Worm (Caenorhabditis elegans) whole organism, mixed stage, embryonic: ENCODE results near the gene ogdh-1.
A peak's percentile ranks its signal among the peaks of the same experiment; 100 is the strongest.

Source experiments
- M03D4.4 ChIP-seq: sonication (generic microtip); optimal IDR thresholded peaks from 2 replicates; lab custom pipeline; 2017; ENCODE audit warnings: mild to moderate bottlenecking, missing genetic modification characterization, missing compliant biosample characterization
- bed-3 ChIP-seq: fragments of 200-800 bp; sonication (Bioruptor generic); optimal IDR thresholded peaks from 3 replicates; lab custom pipeline; 2018; ENCODE audit warnings: mild to moderate bottlenecking, missing genetic modification characterization, moderate library complexity, missing compliant biosample characterization
- blmp-1 ChIP-seq: fragments of 150-350 bp; optimal IDR thresholded peaks from 2 replicates; lab custom pipeline; 2014; ENCODE audit warnings: missing biosample characterization, missing genetic modification characterization
- ceh-39 ChIP-seq: fragments of 150-350 bp; optimal IDR thresholded peaks from 2 replicates; lab custom pipeline; 2014; ENCODE audit warnings: missing biosample characterization, missing genetic modification characterization
- ceh-43 ChIP-seq: fragments of 200-800 bp; sonication (Bioruptor generic); optimal IDR thresholded peaks from 2 replicates; lab custom pipeline; 2018; ENCODE audit warnings: mild to moderate bottlenecking, missing genetic modification characterization, moderate library complexity, missing compliant biosample characterization
- ceh-83 ChIP-seq: fragments of 200-800 bp; sonication (Bioruptor generic); optimal IDR thresholded peaks from 2 replicates; lab custom pipeline; 2018; ENCODE audit warnings: mild to moderate bottlenecking, missing genetic modification characterization, missing compliant biosample characterization
- ces-1 ChIP-seq: fragments of 150-350 bp; optimal IDR thresholded peaks from 2 replicates; lab custom pipeline; 2014; ENCODE audit warnings: missing biosample characterization, missing genetic modification reagents, missing genetic modification characterization
- cnd-1 ChIP-seq: fragments of 200-800 bp; sonication (Bioruptor generic); optimal IDR thresholded peaks from 2 replicates; lab custom pipeline; 2018; ENCODE audit warnings: mild to moderate bottlenecking, missing genetic modification characterization, missing compliant biosample characterization
- drap-1 ChIP-seq: fragments of 200-800 bp; sonication (Bioruptor generic); optimal IDR thresholded peaks from 3 replicates; lab custom pipeline; 2018; ENCODE audit warnings: mild to moderate bottlenecking, missing genetic modification characterization, missing compliant biosample characterization
- elt-1 ChIP-seq: sonication (generic microtip); optimal IDR thresholded peaks from 2 replicates; lab custom pipeline; 2017; ENCODE audit warnings: missing genetic modification characterization, mild to moderate bottlenecking, missing compliant biosample characterization, antibody characterized with exemption, moderate library complexity, borderline replicate concordance; ENCODE audit not compliant: insufficient read depth
- elt-3 ChIP-seq: fragments of 150-350 bp; optimal IDR thresholded peaks from 2 replicates; lab custom pipeline; 2014; ENCODE audit warnings: missing biosample characterization, missing genetic modification characterization
- flh-1 ChIP-seq: fragments of 200-800 bp; sonication (Bioruptor generic); optimal IDR thresholded peaks from 2 replicates; lab custom pipeline; 2018; ENCODE audit warnings: mild to moderate bottlenecking, missing genetic modification characterization, moderate library complexity, missing compliant biosample characterization
- ham-2 ChIP-seq: fragments of 200-800 bp; sonication (Bioruptor generic); optimal IDR thresholded peaks from 2 replicates; lab custom pipeline; 2018; ENCODE audit warnings: mild to moderate bottlenecking, missing genetic modification characterization, missing compliant biosample characterization
- hlh-1 ChIP-seq: fragments of 150-350 bp; optimal IDR thresholded peaks from 2 replicates; lab custom pipeline; 2014; ENCODE audit warnings: missing biosample characterization, missing genetic modification reagents, missing genetic modification characterization
- lin-13 ChIP-seq: fragments of 150-350 bp; optimal IDR thresholded peaks from 2 replicates; lab custom pipeline; 2014; ENCODE audit warnings: missing biosample characterization, missing genetic modification characterization
- lin-32 ChIP-seq: fragments of 200-800 bp; sonication (Bioruptor generic); optimal IDR thresholded peaks from 2 replicates; lab custom pipeline; 2018; ENCODE audit warnings: mild to moderate bottlenecking, missing genetic modification characterization, missing compliant biosample characterization
- lsy-2 ChIP-seq: fragments of 150-350 bp; optimal IDR thresholded peaks from 2 replicates; lab custom pipeline; 2014; ENCODE audit warnings: missing biosample characterization, missing genetic modification characterization
- mab-5 ChIP-seq: fragments of 150-350 bp; optimal IDR thresholded peaks from 2 replicates; lab custom pipeline; 2014; ENCODE audit warnings: missing biosample characterization, missing genetic modification characterization
- mep-1 ChIP-seq: fragments of 150-350 bp; optimal IDR thresholded peaks from 2 replicates; lab custom pipeline; 2017; ENCODE audit warnings: missing biosample characterization, missing genetic modification reagents, missing genetic modification characterization, inconsistent platforms
- mls-2 ChIP-seq: sonication (generic microtip); optimal IDR thresholded peaks from 2 replicates; lab custom pipeline; 2016; ENCODE audit warnings: mild to moderate bottlenecking, missing genetic modification characterization, moderate library complexity, missing compliant biosample characterization
- nhr-12 ChIP-seq: fragments of 150-350 bp; optimal IDR thresholded peaks from 2 replicates; lab custom pipeline; 2014; ENCODE audit warnings: missing biosample characterization, missing genetic modification characterization
- nhr-2 ChIP-seq: fragments of 150-350 bp; optimal IDR thresholded peaks from 2 replicates; lab custom pipeline; 2014; ENCODE audit warnings: missing biosample characterization, missing genetic modification characterization
- nhr-237 ChIP-seq: fragments of 150-350 bp; optimal IDR thresholded peaks from 2 replicates; lab custom pipeline; 2014; ENCODE audit warnings: missing biosample characterization, missing genetic modification characterization
- nhr-76 ChIP-seq: sonication (generic microtip); optimal IDR thresholded peaks from 2 replicates; lab custom pipeline; 2017; ENCODE audit warnings: missing biosample characterization, missing genetic modification characterization
- pha-4 ChIP-seq: fragments of 150-350 bp; optimal IDR thresholded peaks from 2 replicates; lab custom pipeline; 2018; ENCODE audit warnings: missing biosample characterization, missing genetic modification reagents, missing genetic modification characterization
- sem-2 ChIP-seq: fragments of 200-800 bp; sonication (Bioruptor generic); optimal IDR thresholded peaks from 2 replicates; lab custom pipeline; 2018; ENCODE audit warnings: mild to moderate bottlenecking, missing genetic modification characterization, missing compliant biosample characterization
- snpc-4 ChIP-seq: fragments of 150-350 bp; optimal IDR thresholded peaks from 2 replicates; lab custom pipeline; 2014; ENCODE audit warnings: missing biosample characterization, missing genetic modification characterization
- sptf-1 ChIP-seq: sonication (generic microtip); optimal IDR thresholded peaks from 2 replicates; lab custom pipeline; 2017; ENCODE audit warnings: mild to moderate bottlenecking, missing genetic modification characterization, moderate library complexity, missing compliant biosample characterization
- unc-120 ChIP-seq: sonication (generic microtip); optimal IDR thresholded peaks from 2 replicates; lab custom pipeline; 2017; ENCODE audit warnings: missing genetic modification characterization, missing compliant biosample characterization; ENCODE audit not compliant: poor library complexity, severe bottlenecking
- unc-39 ChIP-seq: fragments of 150-350 bp; optimal IDR thresholded peaks from 2 replicates; lab custom pipeline; 2014; ENCODE audit warnings: missing biosample characterization, missing genetic modification characterization
- zip-8 ChIP-seq: fragments of 150-350 bp; optimal IDR thresholded peaks from 2 replicates; lab custom pipeline; 2014; ENCODE audit warnings: missing biosample characterization, missing genetic modification characterization

Gene ogdh-1

DNA sequence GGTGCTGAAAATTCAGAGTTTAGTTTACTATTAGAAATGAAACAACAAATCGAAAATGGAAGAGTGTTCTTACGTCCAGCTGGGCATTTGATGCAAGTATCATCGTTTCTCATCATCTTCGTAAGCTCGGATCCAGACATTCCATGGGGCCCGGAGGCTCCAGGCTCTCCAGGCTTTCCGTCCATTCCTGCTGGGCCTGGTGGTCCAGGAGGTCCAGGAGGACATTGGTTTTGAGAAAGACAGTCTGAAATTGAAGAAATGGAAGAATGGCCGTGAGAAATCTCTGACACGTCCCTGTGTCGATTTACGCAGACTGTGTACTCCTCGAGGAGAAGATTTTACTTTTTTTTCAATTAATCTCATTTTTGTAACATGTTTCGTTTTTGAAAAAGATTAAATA lies 47.4 kb downstream of the ogdh-1 start:
- no peak for TF ChIP-seq mls-2 (tag; lab: Kevin White, UChicago)
- TF ChIP-seq, all 35 proteins: peak for 0

DNA sequence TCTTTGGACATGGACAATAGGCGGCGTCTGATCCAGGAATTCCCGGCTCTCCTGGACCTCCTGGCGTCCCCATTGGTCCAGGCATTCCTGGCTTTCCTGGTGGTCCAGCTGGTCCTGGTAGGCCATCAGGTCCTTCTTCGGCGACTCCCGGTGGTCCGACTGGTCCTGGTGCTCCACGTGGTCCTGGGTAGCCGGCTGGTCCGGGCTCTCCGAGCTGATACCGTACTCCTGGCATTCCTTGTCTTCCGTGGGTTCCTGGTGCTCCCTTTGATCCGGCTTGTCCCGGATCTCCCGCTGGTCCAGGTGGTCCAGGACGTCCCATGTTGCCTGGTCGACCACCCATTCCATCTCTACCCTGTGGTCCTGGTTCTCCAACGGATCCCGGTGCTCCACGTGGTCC lies 47.8 kb downstream of the ogdh-1 start:
- TF ChIP-seq flh-1 (no peak), snpc-4 (tag; lab: Kevin White, UChicago) (no peak), bed-3 (GFP tag; lab: Kevin White, UChicago) (no peak), lin-32 (GFP tag; lab: Kevin White, UChicago) (no peak), mep-1 (no peak), elt-3 (no peak), ceh-43 (GFP tag; lab: Kevin White, UChicago) (no peak), lsy-2 (tag; lab: Kevin White, UChicago) (no peak), unc-39 (tag; lab: Kevin White, UChicago) (no peak), drap-1 (no peak), nhr-12 (no peak)

DNA sequence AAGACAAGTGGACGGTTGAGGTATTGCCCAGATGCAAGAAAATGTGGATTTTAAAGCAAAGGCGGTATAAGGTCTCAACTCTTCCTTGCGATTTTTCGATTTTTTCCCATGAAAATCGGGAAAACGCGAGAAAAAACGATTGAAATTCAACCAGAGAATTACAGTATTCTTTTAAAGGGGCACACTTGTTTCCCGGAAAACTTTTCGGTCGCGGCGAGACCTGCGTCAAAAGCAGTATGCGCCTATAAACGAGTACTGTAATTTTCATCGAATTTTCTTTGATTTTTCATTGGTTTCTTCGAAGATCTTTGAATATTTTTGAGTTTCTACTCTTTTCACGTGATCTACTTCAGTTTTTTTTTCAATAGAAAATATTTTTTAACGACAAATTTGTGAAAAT lies 50.1 kb downstream of the ogdh-1 start:
- TF ChIP-seq mep-1: no peak
- TF ChIP-seq zip-8 (tag; lab: Kevin White, UChicago): no peak
- no peak for TF ChIP-seq ceh-43 (GFP tag; lab: Kevin White, UChicago)
- no peak for TF ChIP-seq lsy-2 (tag; lab: Kevin White, UChicago)
- no peak for TF ChIP-seq nhr-2 (tag; lab: Kevin White, UChicago)
- TF ChIP-seq bed-3 (GFP tag; lab: Kevin White, UChicago): no peak
- TF ChIP-seq pha-4 (tag; lab: Kevin White, UChicago): no peak
- TF ChIP-seq ham-2 (GFP tag; lab: Kevin White, UChicago): no peak
- no peak for TF ChIP-seq M03D4.4 (tag; lab: Kevin White, UChicago)
- TF ChIP-seq mls-2 (tag; lab: Kevin White, UChicago): no peak
- no peak for TF ChIP-seq elt-3
- TF ChIP-seq nhr-76: no peak
- TF ChIP-seq lin-32 (GFP tag; lab: Kevin White, UChicago): no peak
- no peak for TF ChIP-seq blmp-1 (tag; lab: Kevin White, UChicago)
- TF ChIP-seq mab-5 (tag; lab: Kevin White, UChicago): no peak
- TF ChIP-seq sem-2 (GFP tag; lab: Kevin White, UChicago): no peak
- no peak for TF ChIP-seq ceh-83 (GFP tag; lab: Kevin White, UChicago)
- TF ChIP-seq ces-1 (GFP tag; lab: Kevin White, UChicago): no peak

DNA sequence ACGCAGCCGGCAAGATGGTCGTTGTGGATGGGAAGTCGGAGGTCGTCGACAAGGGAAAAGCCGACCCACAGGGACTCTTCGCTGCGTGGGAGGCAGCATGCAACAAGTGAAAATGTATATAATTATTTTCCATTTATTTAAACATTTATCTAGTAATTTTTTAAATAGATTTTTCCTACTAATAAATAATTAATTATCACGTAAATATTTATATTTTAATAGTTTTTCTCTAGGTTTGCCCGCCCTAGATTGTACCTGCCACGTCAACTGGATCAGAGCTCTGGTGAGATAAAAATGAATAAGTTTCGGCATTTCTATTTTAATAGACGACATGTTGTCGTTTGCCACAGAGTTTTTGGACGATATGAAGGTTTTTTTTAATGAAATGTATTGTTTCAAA lies 50.8 kb downstream of the ogdh-1 start, which contains the start of gene psr-1:
Gene psr-1 (plus strand): TSS at position 301 of the 400 bp plus-strand sequence.
- TF ChIP-seq drap-1 (no peak), elt-1 (tag; lab: Kevin White, UChicago) (no peak), sptf-1 (tag; lab: Kevin White, UChicago) (no peak)

DNA sequence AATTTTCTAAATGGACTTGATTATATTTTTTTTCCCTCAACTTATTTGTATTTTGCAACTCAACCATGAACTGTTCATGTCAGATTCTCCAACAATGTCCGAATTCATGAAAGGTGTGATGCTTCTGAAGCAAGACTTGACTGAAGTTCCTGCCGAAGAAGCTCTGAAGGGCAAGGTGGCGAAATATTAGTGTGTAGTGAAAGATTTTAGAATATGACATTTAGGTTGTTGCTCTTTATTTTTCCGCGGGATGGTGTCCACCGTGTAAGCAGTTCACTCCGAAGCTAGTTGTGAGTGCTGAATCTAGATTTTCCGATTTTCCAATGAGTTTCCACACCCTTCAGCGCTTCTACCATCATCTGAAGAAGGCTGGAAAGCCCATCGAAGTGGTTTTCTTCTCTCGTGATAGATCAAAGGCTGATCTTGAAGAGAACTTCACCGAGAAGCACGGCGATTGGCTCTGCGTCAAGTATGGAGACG lies 51.4 kb downstream of the ogdh-1 start, which contains the start of gene F29B9.5:
Gene F29B9.5 (plus strand): TSS at position 51 of the 480 bp plus-strand sequence.
- no peak for TF ChIP-seq unc-120
- TF ChIP-seq ceh-39 (tag; lab: Kevin White, UChicago): no peak
- no peak for TF ChIP-seq mls-2 (tag; lab: Kevin White, UChicago)
- no peak for TF ChIP-seq lin-32 (GFP tag; lab: Kevin White, UChicago)
- no peak for TF ChIP-seq snpc-4 (tag; lab: Kevin White, UChicago)
- TF ChIP-seq mep-1: no peak
- TF ChIP-seq nhr-12: no peak

DNA sequence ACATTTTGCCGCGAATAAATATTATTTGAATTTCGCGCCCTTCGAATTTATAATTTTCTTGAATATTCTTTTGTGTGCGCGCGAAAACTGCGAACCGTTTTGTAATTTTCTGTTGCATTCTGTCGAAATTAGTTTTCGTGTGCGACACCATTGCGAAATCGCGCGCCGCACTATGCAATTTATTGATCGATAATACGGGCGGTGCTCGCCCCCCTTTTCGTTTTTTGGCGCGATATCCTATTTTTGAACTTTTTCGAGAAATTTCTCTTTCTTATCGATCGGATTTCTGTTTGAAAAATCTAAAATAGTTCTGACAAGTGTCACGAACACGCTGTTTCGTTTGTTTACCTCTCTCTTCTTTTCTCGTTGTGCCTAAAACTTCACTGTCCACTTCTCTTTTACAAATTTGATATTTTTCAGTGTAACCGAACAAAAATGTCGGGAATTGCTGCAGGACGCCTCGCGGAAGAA lies 53.2 kb downstream of the ogdh-1 start, which contains the start of gene ubc-9:
Gene ubc-9 (plus strand): TSS at position 421 of the 471 bp plus-strand sequence.
- no peak for TF ChIP-seq bed-3 (GFP tag; lab: Kevin White, UChicago)
- TF ChIP-seq sptf-1 (tag; lab: Kevin White, UChicago): peak; percentile 27
- TF ChIP-seq lsy-2 (tag; lab: Kevin White, UChicago): peak; percentile 57
- TF ChIP-seq hlh-1 (tag; lab: Kevin White, UChicago): no peak
- TF ChIP-seq ceh-39 (tag; lab: Kevin White, UChicago): peak; percentile 94
- peak; percentile 38 for TF ChIP-seq cnd-1 (tag; lab: Kevin White, UChicago)
- TF ChIP-seq mep-1: peak; percentile 78
- peak; percentile 60 for TF ChIP-seq mls-2 (tag; lab: Kevin White, UChicago)
- TF ChIP-seq ceh-43 (GFP tag; lab: Kevin White, UChicago): peak; percentile 9
- TF ChIP-seq ces-1 (GFP tag; lab: Kevin White, UChicago): peak; percentile 65
- peak; percentile 34 for TF ChIP-seq lin-13 (tag; lab: Kevin White, UChicago)
- TF ChIP-seq flh-1: no peak
- TF ChIP-seq pha-4 (tag; lab: Kevin White, UChicago): peak; percentile 48
- TF ChIP-seq unc-120: peak; percentile 33
- TF ChIP-seq nhr-237 (tag; lab: Kevin White, UChicago): peak; percentile 40
